Fruit fly (Drosophila melanogaster): Measurements from ENCODE around the gene CG3386.
A peak's percentile ranks its signal among the peaks of the same experiment; 100 is the strongest.

The CG3386 gene

dm6 chr3L:680258-680657 is 2.0 kb downstream of the CG3386 start, which contains the start of gene CG17129 (continued):
- no peak for TF ChIP-seq ash1 (GFP tag; optimal IDR thresholded peaks at IDR 0.05)
- TF ChIP-seq Spps (tag; optimal IDR thresholded peaks at IDR 0.05) = peak; percentile 59
- TF ChIP-seq CG13775 (GFP tag; optimal IDR thresholded peaks at IDR 0.05) = peak; percentile 78
- TF ChIP-seq crol (GFP tag; IDR thresholded peaks at IDR 0.05) = no peak
- TF ChIP-seq CG2199 (GFP tag; IDR thresholded peaks at IDR 0.05) = peak; percentile 15; the same call in 2 of the 3 replicates
- TF ChIP-seq ftz-f1 (GFP tag; optimal IDR thresholded peaks at IDR 0.05) = no peak
- peak; percentile 60 for TF ChIP-seq NK7.1 (GFP tag; optimal IDR thresholded peaks at IDR 0.05)
- TF ChIP-seq pb (GFP tag; optimal IDR thresholded peaks at IDR 0.05) = peak; percentile 46
- peak; percentile 94 for TF ChIP-seq CG14860 (GFP tag; IDR thresholded peaks at IDR 0.05; ENCODE audit: partially characterized antibody)
- peak; percentile 3 for TF ChIP-seq psq (GFP tag; optimal IDR thresholded peaks at IDR 0.05)
- peak; percentile 61 for TF ChIP-seq CG18764 (GFP tag; optimal IDR thresholded peaks at IDR 0.05)
- peak; percentile 28 for TF ChIP-seq sima (GFP tag; optimal IDR thresholded peaks at IDR 0.05)
- peak; percentile 65 for TF ChIP-seq eyg (GFP tag; optimal IDR thresholded peaks at IDR 0.05)
- TF ChIP-seq CG8765 (GFP tag; IDR thresholded peaks at IDR 0.05) = 0 out of 2 replicates have a peak, but pooled peaks have one; percentile 31
- peak; percentile 76; the same call in 1 of the 2 replicates for TF ChIP-seq klu (GFP tag; IDR thresholded peaks at IDR 0.05)
- peak; percentile 78 for TF ChIP-seq slp2 (GFP tag; optimal IDR thresholded peaks at IDR 0.05)
- peak; percentile 83 for TF ChIP-seq CG12769 (tag; optimal IDR thresholded peaks at IDR 0.05)
- peak; percentile 67 for TF ChIP-seq Atf-2 (GFP tag; optimal IDR thresholded peaks at IDR 0.05)
- TF ChIP-seq CG1602 (GFP tag; optimal IDR thresholded peaks at IDR 0.05) = peak; percentile 57
- TF ChIP-seq sd (tag; optimal IDR thresholded peaks at IDR 0.05) = peak; percentile 51
- no peak for TF ChIP-seq ab (GFP tag; optimal IDR thresholded peaks at IDR 0.05)
- TF ChIP-seq Deaf1 (tag; optimal IDR thresholded peaks at IDR 0.05) = peak; percentile 45
- TF ChIP-seq mld (GFP tag; IDR thresholded peaks at IDR 0.05; ENCODE audit: partially characterized antibody) = peak; percentile 91
- peak; percentile 14 for TF ChIP-seq tup (GFP tag; optimal IDR thresholded peaks at IDR 0.05)
- TF ChIP-seq repo (GFP tag; optimal IDR thresholded peaks at IDR 0.05) = peak; percentile 31
- TF ChIP-seq btn (GFP tag; optimal IDR thresholded peaks at IDR 0.05) = peak; percentile 73
- peak; percentile 51 for TF ChIP-seq Six4 (GFP tag; optimal IDR thresholded peaks at IDR 0.05)
- TF ChIP-seq Blimp-1 (GFP tag; optimal IDR thresholded peaks at IDR 0.05) = peak; percentile 86
- TF ChIP-seq CG31224 (GFP tag; IDR thresholded peaks at IDR 0.05) = peak; percentile 58
- peak; percentile 73 for TF ChIP-seq lmd (GFP tag; IDR thresholded peaks at IDR 0.05)
- TF ChIP-seq kay (GFP tag; optimal IDR thresholded peaks at IDR 0.05) = peak; percentile 74
- TF ChIP-seq CG9932 (GFP tag; IDR thresholded peaks at IDR 0.05) = peak; percentile 84
- TF ChIP-seq CG33213 (GFP tag; optimal IDR thresholded peaks at IDR 0.05) = peak; percentile 66
- peak; percentile 53 for TF ChIP-seq Rx (GFP tag; IDR thresholded peaks at IDR 0.05)
- TF ChIP-seq MESR4 (GFP tag; optimal IDR thresholded peaks at IDR 0.05) = peak; percentile 21
- TF ChIP-seq da (GFP tag; optimal IDR thresholded peaks at IDR 0.05) = peak; percentile 58
- TF ChIP-seq Poxn (GFP tag; IDR thresholded peaks at IDR 0.05) = no peak
- TF ChIP-seq CG18011 (GFP tag; optimal IDR thresholded peaks at IDR 0.05) = peak; percentile 55
- TF ChIP-seq CG5245 (GFP tag; optimal IDR thresholded peaks at IDR 0.05) = peak; percentile 69
- TF ChIP-seq CG3726 (GFP tag; IDR thresholded peaks at IDR 0.05) = no peak
- peak; percentile 40 for TF ChIP-seq D19A (tag; optimal IDR thresholded peaks at IDR 0.05)
- peak; percentile 74 for TF ChIP-seq CG11456 (GFP tag; IDR thresholded peaks at IDR 0.05)
- peak; percentile 61 for TF ChIP-seq Meics (GFP tag; optimal IDR thresholded peaks at IDR 0.05)
- peak; percentile 7; the same call in 1 of the 2 replicates for TF ChIP-seq Drgx (GFP tag; IDR thresholded peaks at IDR 0.05)
- peak; percentile 56 for TF ChIP-seq emc (GFP tag; optimal IDR thresholded peaks at IDR 0.05)
- TF ChIP-seq Nf-YC (tag; optimal IDR thresholded peaks at IDR 0.05) = peak; percentile 74
- TF ChIP-seq Lim3 (GFP tag; IDR thresholded peaks at IDR 0.05) = no peak
- TF ChIP-seq CG12942 (GFP tag; optimal IDR thresholded peaks at IDR 0.05) = peak; percentile 49
- TF ChIP-seq CG42726 (GFP tag; IDR thresholded peaks at IDR 0.05; ENCODE audit: partially characterized antibody) = peak; percentile 39; the same call in 1 of the 2 replicates
- TF ChIP-seq Side (GFP tag; optimal IDR thresholded peaks at IDR 0.05) = peak; percentile 86
- TF ChIP-seq fru (optimal IDR thresholded peaks at IDR 0.05) = no peak
- TF ChIP-seq Adf1 (GFP tag; IDR thresholded peaks at IDR 0.05) = no peak
